Fruit fly (Drosophila melanogaster): ENCODE data around the gene Gba1b.

The Gba1b gene

dm6 chr3R:23678349-23679193, 26.0 kb upstream of the Gba1b start, which contains the start of gene GILT2:
GILT2 (plus strand) TSS chr3R:23678895.
- TF ChIP-seq CTCF (optimal IDR thresholded peaks at IDR 0.05) (no peak), CG8478 (optimal IDR thresholded peaks at IDR 0.05) (no peak)

DNA sequence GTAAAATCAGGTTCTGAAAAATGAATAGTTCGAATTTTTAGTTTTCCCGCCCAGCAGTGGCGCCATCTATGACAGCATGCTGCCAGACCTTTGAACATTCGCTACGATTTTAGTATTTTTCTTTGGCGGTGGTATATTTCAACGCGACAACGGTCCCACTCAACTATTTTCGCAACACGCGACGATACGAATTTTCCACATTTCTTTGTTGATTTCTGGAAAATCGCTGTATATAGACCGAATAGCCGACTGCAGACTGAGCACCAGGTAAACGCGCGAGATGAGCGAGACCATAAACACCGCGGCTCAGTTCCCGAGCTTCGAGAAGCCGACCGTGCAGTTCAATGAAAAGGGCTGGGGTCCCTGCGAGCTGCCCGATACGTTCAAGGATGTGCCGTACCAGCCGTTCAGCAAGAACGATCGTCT, 24.7 kb upstream of the Gba1b start, which contains the start of gene eIF3d1:
Gene eIF3d1, plus strand, starts transcription at position 129 of the 426 bp plus-strand sequence.
- no peak for TF ChIP-seq CG8478 (optimal IDR thresholded peaks at IDR 0.05)
- TF ChIP-seq CTCF (optimal IDR thresholded peaks at IDR 0.05), result peak; percentile 95 to 96

dm6 chr3R:23682203-23682602, 22.4 kb upstream of the Gba1b start, which contains the start of gene CG16710:
CG16710 (plus strand) TSS chr3R:23682503.
- TF ChIP-seq CTCF (optimal IDR thresholded peaks at IDR 0.05) (no peak), CG8478 (optimal IDR thresholded peaks at IDR 0.05) (no peak)

DNA sequence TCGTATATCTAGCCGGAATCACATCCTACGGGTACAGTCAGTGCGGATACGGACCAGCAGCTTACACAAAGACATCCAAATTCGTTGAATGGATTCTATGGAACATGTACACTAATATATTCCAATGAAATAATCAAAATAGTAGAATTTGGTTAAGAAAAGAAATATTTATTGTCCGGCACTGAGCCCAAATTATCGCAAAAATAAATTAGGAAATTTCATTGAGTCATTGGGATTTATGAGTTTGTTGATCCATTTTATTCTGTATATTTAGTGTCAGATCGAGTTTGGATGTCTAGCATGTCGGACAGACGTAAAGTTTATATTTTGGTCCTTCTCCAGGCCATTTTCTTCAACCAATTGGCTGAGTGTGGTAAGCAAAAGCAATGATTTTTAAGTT, 20.8 kb upstream of the Gba1b start, which contains the start of gene CG18754:
Gene CG18754, plus strand, starts transcription at position 301 of the 400 bp plus-strand sequence.
- TF ChIP-seq CTCF (optimal IDR thresholded peaks at IDR 0.05) (no peak), CG8478 (optimal IDR thresholded peaks at IDR 0.05) (no peak)

DNA sequence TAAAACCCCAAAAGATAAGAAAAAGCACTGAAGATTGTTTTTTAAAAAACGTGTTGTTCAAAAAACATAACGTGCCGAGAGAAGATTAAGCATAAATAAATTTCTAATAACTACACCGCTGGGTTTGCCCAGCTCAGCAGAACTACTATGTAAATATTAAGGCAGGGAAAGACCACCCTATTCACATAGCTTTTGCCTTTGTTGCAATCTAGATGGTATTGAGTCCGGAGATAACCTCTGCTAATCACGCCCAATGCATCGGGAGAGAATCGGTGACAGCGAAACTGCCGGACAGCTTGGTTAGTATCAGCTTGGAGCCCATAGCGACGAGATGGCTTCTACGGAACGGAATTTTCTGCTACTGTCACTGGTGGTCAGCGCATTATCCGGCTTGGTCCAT, 18.6 kb upstream of the Gba1b start, which contains the start of gene SPE:
Gene SPE, plus strand, starts transcription at position 301 of the 400 bp plus-strand sequence.
- no peak for TF ChIP-seq CTCF (optimal IDR thresholded peaks at IDR 0.05)
- no peak for TF ChIP-seq CG8478 (optimal IDR thresholded peaks at IDR 0.05)

DNA sequence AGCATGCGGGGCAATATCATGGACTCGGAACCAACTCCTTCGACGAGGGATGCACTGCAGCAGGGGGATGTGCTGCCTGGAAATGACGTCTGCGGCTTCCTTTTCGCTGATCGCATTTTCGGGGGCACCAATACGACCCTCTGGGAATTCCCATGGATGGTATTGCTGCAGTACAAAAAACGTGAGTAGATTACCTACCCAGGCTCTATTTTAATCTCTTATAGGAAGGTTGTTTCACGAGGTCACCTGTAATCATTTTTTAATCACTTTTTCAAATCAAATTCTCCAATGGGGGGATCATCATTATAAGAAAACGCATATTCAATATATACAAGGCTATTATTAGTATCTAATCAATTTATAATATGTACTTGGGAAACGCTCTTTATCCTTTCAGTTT, 17.7 kb upstream of the Gba1b start:
- TF ChIP-seq CG8478 (optimal IDR thresholded peaks at IDR 0.05) (no peak), CTCF (optimal IDR thresholded peaks at IDR 0.05) (no peak)

DNA sequence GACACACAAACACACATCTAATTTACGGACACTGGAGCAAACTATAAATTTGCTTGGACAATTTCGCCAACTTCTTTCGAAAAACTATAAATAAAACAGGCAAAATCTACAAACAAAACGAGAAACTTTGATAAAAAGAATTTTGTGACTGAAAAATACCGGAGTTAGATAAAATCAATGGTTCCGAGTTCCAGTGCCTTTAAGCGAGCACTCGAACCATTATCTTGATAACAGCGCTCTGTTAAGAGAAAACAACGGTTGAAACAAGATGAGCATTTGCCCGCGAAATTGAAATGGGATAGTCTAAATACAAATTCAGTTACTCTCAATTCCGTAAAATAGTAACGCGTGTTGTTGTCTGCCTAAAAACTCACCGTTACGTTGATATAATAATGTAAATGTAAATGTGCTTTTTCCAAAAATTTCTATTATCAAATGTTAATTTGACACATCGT, 10.0 kb upstream of the Gba1b start, which contains the start of gene CG10254:
Gene CG10254, minus strand, starts transcription at position 405 of the 455 bp plus-strand sequence.
- no peak for TF ChIP-seq CG8478 (optimal IDR thresholded peaks at IDR 0.05)
- peak; percentile 22 to 62 for TF ChIP-seq CTCF (optimal IDR thresholded peaks at IDR 0.05)

DNA sequence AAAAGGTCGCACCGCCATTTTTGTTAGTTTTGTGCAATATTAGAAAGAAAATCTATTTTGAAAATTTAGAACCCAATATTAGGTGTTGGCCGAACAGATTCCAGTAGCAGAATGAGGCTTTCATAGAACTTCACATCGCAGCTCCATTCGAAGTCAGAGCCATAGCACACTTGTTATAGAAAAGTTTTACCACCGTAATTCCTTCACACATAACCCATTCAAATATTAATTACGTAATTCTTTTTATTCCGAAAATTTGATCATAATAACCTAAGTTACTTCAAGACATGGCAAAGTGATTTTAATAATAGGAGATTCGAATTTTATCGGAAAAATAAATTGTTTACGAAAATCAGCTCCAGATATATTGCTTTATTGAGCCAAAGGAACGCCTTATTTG, 8.5 kb upstream of the Gba1b start, which contains the start of gene CG10252:
Gene CG10252, minus strand, starts transcription at position 101 of the 400 bp plus-strand sequence.
- TF ChIP-seq CG8478 (optimal IDR thresholded peaks at IDR 0.05), result no peak
- TF ChIP-seq CTCF (optimal IDR thresholded peaks at IDR 0.05), result no peak

dm6 chr3R:23698835-23699234, 5.8 kb upstream of the Gba1b start, which contains the start of gene prt:
prt (minus strand) TSS chr3R:23699027.
- TF ChIP-seq CG8478 (optimal IDR thresholded peaks at IDR 0.05), result no peak
- no peak for TF ChIP-seq CTCF (optimal IDR thresholded peaks at IDR 0.05)

DNA sequence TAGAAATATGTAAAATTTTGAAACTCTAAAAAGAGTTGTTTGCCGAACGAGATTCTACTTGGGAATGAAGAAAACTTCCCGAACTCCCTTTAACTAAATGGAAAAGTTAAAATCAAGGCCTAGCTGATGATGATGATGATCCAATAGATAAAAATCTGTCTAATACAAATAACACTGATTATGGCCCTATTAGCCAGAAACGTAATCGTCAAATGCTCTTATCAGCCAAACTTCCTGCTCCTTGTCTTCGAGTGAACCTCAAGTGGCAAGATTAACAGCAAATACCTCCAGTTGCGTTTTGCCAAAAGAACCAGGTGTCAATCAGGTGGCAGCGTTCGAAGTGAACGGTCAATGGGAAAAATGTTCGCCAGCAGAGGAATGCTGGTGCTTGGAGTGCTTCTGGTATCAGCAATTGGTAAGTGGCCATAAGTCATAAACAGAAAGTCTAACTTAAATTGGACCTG, 4.3 kb upstream of the Gba1b start, which contains the start of the genes CG31468 and Gba1a:
Gene CG31468, minus strand, starts transcription at position 51 of the 464 bp plus-strand sequence.
Gene Gba1a, plus strand, starts transcription at position 318 of the 464 bp plus-strand sequence.
- TF ChIP-seq CTCF (optimal IDR thresholded peaks at IDR 0.05), result no peak
- no peak for TF ChIP-seq CG8478 (optimal IDR thresholded peaks at IDR 0.05)

DNA sequence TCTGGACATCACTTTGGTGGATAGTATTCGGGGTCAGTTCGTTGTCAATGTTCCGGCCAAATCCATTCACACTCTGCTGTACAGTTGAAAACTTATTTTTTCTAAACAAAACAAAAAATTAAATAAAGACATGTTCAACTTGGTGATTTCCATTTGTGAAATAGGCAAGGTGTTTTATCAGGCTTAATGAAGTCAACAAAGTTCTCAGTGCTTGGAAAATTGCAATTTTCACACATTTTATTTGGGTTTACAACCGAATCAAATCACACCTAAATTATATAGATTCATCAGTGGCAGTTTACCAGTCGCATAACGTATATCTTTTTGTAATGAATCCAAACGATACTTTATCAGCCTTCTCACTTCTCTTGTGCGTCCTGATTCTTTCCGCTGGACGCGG, 2.1 kb upstream of the Gba1b start, which contains the start of gene Qsox4:
Gene Qsox4, plus strand, starts transcription at position 301 of the 400 bp plus-strand sequence.
- TF ChIP-seq CTCF (optimal IDR thresholded peaks at IDR 0.05) (no peak), CG8478 (optimal IDR thresholded peaks at IDR 0.05) (no peak)

DNA sequence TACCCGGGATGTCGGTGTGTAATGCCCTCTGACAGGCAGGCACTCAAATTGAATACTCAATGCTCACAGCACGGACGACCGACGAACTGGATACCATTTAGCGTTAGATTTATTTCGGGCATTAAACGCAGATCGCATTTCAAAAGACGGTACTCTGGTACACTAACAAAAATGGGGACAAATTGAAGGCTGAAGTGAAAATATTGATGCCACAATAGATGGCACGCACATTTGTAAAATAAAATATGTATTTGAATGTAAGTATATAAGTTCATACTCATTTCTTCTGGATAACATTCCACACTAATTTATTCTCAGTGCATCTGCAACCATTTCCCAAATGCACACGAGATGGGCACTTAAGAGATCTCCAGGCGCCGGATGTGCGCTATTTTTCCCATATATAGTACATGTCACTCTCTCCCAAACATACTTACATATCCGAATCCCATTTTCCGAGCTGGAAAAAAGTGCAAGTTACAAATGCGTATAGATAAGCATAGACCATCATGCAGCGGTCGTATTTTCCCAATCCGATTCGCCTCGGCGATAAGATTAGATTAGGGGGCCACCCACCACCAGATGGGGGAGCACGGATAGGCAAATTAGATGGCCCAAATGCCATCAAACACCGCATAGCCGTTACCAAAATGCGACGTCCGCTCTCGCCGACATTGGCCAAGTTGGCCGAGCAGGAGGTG, 5.1 kb downstream of the Gba1b start, which contains the start of gene CG10301:
Gene CG10301, plus strand, starts transcription at position 651 of the 701 bp plus-strand sequence.
- TF ChIP-seq CG8478 (optimal IDR thresholded peaks at IDR 0.05), result no peak
- no peak for TF ChIP-seq CTCF (optimal IDR thresholded peaks at IDR 0.05)

dm6 chr3R:23711195-23711594, 6.6 kb downstream of the Gba1b start, which contains the start of gene CG10300:
CG10300 (plus strand) TSS chr3R:23711527.
- TF ChIP-seq CG8478 (optimal IDR thresholded peaks at IDR 0.05) (no peak), CTCF (optimal IDR thresholded peaks at IDR 0.05) (no peak)

DNA sequence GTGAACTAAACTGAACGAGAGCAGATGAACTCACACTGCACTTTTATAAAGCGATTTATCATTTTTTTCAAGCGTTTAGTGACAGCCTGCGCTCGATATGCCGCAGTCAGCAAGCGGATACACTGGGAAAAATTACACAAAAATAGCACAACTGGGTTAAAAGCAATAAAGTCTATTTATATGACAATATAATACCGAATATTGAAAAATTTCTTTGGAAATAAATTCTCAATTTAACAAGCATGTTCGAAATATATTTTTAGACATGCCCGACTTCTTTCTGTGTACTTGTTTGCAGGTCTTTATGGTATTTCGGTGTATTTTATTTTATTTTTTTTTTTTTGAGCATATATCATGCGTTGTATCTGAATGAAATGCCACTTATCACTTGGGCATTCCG, 9.3 kb downstream of the Gba1b start:
- no peak for TF ChIP-seq CTCF (optimal IDR thresholded peaks at IDR 0.05)
- TF ChIP-seq CG8478 (optimal IDR thresholded peaks at IDR 0.05), result no peak
